Fruit fly (Drosophila melanogaster) whole organism: Measurements from ENCODE around the gene Tengl3.

Experiments used
- CG8478 ChIP-seq: fragments of >200 bp; optimal IDR thresholded peaks from 2 replicates; lab custom pipeline; 2018; ENCODE audit warnings: inconsistent platforms
- Dll ChIP-seq: fragments of >200 bp; optimal IDR thresholded peaks from 2 replicates; lab custom pipeline; 2017
- pan ChIP-seq: fragments of >200 bp; optimal IDR thresholded peaks from 2 replicates; lab custom pipeline; 2017
- psq ChIP-seq: fragments of >200 bp; optimal IDR thresholded peaks from 2 replicates; lab custom pipeline; 2017
- usp ChIP-seq: fragments of >200 bp; optimal IDR thresholded peaks from 2 replicates; lab custom pipeline; 2017; ENCODE audit warnings: missing biosample characterization, missing genetic modification characterization, mixed read lengths

dm6 chr2L:2226259-2227121 lies 11.6 kb downstream of the Tengl3 start, which contains the start of the genes CG15387 and sau:
- TF ChIP-seq usp (GFP tag; lab: Kevin White, UChicago): no peak
- no peak for TF ChIP-seq pan (lab: Kevin White, UChicago)
- no peak for TF ChIP-seq psq (lab: Kevin White, UChicago)
- no peak for TF ChIP-seq CG8478
- TF ChIP-seq Dll (lab: Kevin White, UChicago): no peak
